Worm (Caenorhabditis elegans) whole organism, L3 larva: ENCODE results near the gene nspg-8.
A peak's percentile ranks its signal among the peaks of the same experiment; 100 is the strongest.

Experiments
- fkh-2 ChIP-seq: fragments of 150-350 bp; optimal IDR thresholded peaks from 2 replicates; lab custom pipeline; 2014; ENCODE audit warnings: missing biosample characterization, missing genetic modification reagents, missing genetic modification characterization
- lin-39 ChIP-seq: fragments of 150-350 bp; optimal IDR thresholded peaks from 2 replicates; lab custom pipeline; 2018; ENCODE audit warnings: missing biosample characterization, missing genetic modification reagents, missing genetic modification characterization
- mdl-1 ChIP-seq: fragments of 150-350 bp; optimal IDR thresholded peaks from 2 replicates; lab custom pipeline; 2014; ENCODE audit warnings: missing biosample characterization, missing genetic modification characterization
- pha-4 ChIP-seq: fragments of 150-350 bp; optimal IDR thresholded peaks from 2 replicates; lab custom pipeline; 2014; ENCODE audit warnings: missing biosample characterization, missing genetic modification reagents, missing genetic modification characterization
- tbx-2 ChIP-seq: sonication (generic microtip); optimal IDR thresholded peaks from 2 replicates; lab custom pipeline; 2016; ENCODE audit warnings: mild to moderate bottlenecking, missing genetic modification characterization, missing compliant biosample characterization

The nspg-8 gene

DNA sequence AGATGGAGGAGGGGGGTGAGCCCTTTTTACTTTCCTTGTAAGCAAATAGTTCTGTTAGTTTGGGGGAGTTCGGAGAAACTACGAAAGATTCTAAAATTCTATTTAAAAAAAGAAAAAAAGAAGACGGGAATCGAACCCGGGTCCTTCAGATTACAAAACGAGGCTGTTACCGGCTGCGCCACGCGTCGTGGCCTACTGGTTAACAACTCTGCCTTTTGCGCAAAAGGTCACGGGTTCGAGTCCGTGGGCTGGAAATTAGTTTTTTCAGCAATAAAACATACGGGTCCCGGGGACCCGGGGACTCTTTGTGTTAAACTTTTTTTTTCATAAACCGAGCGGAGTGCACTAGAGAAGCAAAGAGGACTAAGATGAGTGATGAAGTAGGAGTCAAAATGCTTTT is 49.3 kb downstream of the nspg-8 start:
- TF ChIP-seq mdl-1 (tag; lab: Kevin White, UChicago) (no peak), pha-4 (tag; lab: Kevin White, UChicago) (no peak), tbx-2 (tag; lab: Kevin White, UChicago) (no peak), fkh-2 (tag; lab: Kevin White, UChicago) (no peak), lin-39 (tag; lab: Kevin White, UChicago) (peak; percentile 20)
